Worm (Caenorhabditis elegans) whole organism, mixed stage, embryonic: ENCODE results near the gene dmsr-15.

Experiments used
- M03D4.4 ChIP-seq: sonication (generic microtip); optimal IDR thresholded peaks from 2 replicates; lab custom pipeline; 2017; ENCODE audit warnings: mild to moderate bottlenecking, missing genetic modification characterization, missing compliant biosample characterization
- bed-3 ChIP-seq: fragments of 200-800 bp; sonication (Bioruptor generic); optimal IDR thresholded peaks from 3 replicates; lab custom pipeline; 2018; ENCODE audit warnings: mild to moderate bottlenecking, missing genetic modification characterization, moderate library complexity, missing compliant biosample characterization
- blmp-1 ChIP-seq: fragments of 150-350 bp; optimal IDR thresholded peaks from 2 replicates; lab custom pipeline; 2014; ENCODE audit warnings: missing biosample characterization, missing genetic modification characterization
- ceh-43 ChIP-seq: fragments of 200-800 bp; sonication (Bioruptor generic); optimal IDR thresholded peaks from 2 replicates; lab custom pipeline; 2018; ENCODE audit warnings: mild to moderate bottlenecking, missing genetic modification characterization, moderate library complexity, missing compliant biosample characterization
- ceh-83 ChIP-seq: fragments of 200-800 bp; sonication (Bioruptor generic); optimal IDR thresholded peaks from 2 replicates; lab custom pipeline; 2018; ENCODE audit warnings: mild to moderate bottlenecking, missing genetic modification characterization, missing compliant biosample characterization
- ces-1 ChIP-seq: fragments of 150-350 bp; optimal IDR thresholded peaks from 2 replicates; lab custom pipeline; 2014; ENCODE audit warnings: missing biosample characterization, missing genetic modification reagents, missing genetic modification characterization
- cnd-1 ChIP-seq: fragments of 200-800 bp; sonication (Bioruptor generic); optimal IDR thresholded peaks from 2 replicates; lab custom pipeline; 2018; ENCODE audit warnings: mild to moderate bottlenecking, missing genetic modification characterization, missing compliant biosample characterization
- drap-1 ChIP-seq: fragments of 200-800 bp; sonication (Bioruptor generic); optimal IDR thresholded peaks from 3 replicates; lab custom pipeline; 2018; ENCODE audit warnings: mild to moderate bottlenecking, missing genetic modification characterization, missing compliant biosample characterization
- elt-1 ChIP-seq: sonication (generic microtip); optimal IDR thresholded peaks from 2 replicates; lab custom pipeline; 2017; ENCODE audit warnings: missing genetic modification characterization, mild to moderate bottlenecking, missing compliant biosample characterization, antibody characterized with exemption, moderate library complexity, borderline replicate concordance; ENCODE audit not compliant: insufficient read depth
- elt-3 ChIP-seq: fragments of 150-350 bp; optimal IDR thresholded peaks from 2 replicates; lab custom pipeline; 2014; ENCODE audit warnings: missing biosample characterization, missing genetic modification characterization
- flh-1 ChIP-seq: fragments of 200-800 bp; sonication (Bioruptor generic); optimal IDR thresholded peaks from 2 replicates; lab custom pipeline; 2018; ENCODE audit warnings: mild to moderate bottlenecking, missing genetic modification characterization, moderate library complexity, missing compliant biosample characterization
- ham-2 ChIP-seq: fragments of 200-800 bp; sonication (Bioruptor generic); optimal IDR thresholded peaks from 2 replicates; lab custom pipeline; 2018; ENCODE audit warnings: mild to moderate bottlenecking, missing genetic modification characterization, missing compliant biosample characterization
- hlh-1 ChIP-seq: fragments of 150-350 bp; optimal IDR thresholded peaks from 2 replicates; lab custom pipeline; 2014; ENCODE audit warnings: missing biosample characterization, missing genetic modification reagents, missing genetic modification characterization
- lin-13 ChIP-seq: fragments of 150-350 bp; optimal IDR thresholded peaks from 2 replicates; lab custom pipeline; 2014; ENCODE audit warnings: missing biosample characterization, missing genetic modification characterization
- lin-32 ChIP-seq: fragments of 200-800 bp; sonication (Bioruptor generic); optimal IDR thresholded peaks from 2 replicates; lab custom pipeline; 2018; ENCODE audit warnings: mild to moderate bottlenecking, missing genetic modification characterization, missing compliant biosample characterization
- lsy-2 ChIP-seq: fragments of 150-350 bp; optimal IDR thresholded peaks from 2 replicates; lab custom pipeline; 2014; ENCODE audit warnings: missing biosample characterization, missing genetic modification characterization
- mab-5 ChIP-seq: fragments of 150-350 bp; optimal IDR thresholded peaks from 2 replicates; lab custom pipeline; 2014; ENCODE audit warnings: missing biosample characterization, missing genetic modification characterization
- mls-2 ChIP-seq: sonication (generic microtip); optimal IDR thresholded peaks from 2 replicates; lab custom pipeline; 2016; ENCODE audit warnings: mild to moderate bottlenecking, missing genetic modification characterization, moderate library complexity, missing compliant biosample characterization
- nhr-12 ChIP-seq: fragments of 150-350 bp; optimal IDR thresholded peaks from 2 replicates; lab custom pipeline; 2014; ENCODE audit warnings: missing biosample characterization, missing genetic modification characterization
- nhr-2 ChIP-seq: fragments of 150-350 bp; optimal IDR thresholded peaks from 2 replicates; lab custom pipeline; 2014; ENCODE audit warnings: missing biosample characterization, missing genetic modification characterization
- nhr-28 ChIP-seq: fragments of 150-350 bp; optimal IDR thresholded peaks from 2 replicates; lab custom pipeline; 2014; ENCODE audit warnings: missing biosample characterization, missing genetic modification characterization
- nhr-76 ChIP-seq: sonication (generic microtip); optimal IDR thresholded peaks from 2 replicates; lab custom pipeline; 2017; ENCODE audit warnings: missing biosample characterization, missing genetic modification characterization
- pha-4 ChIP-seq: fragments of 150-350 bp; optimal IDR thresholded peaks from 2 replicates; lab custom pipeline; 2018; ENCODE audit warnings: missing biosample characterization, missing genetic modification reagents, missing genetic modification characterization
- snpc-4 ChIP-seq: fragments of 150-350 bp; optimal IDR thresholded peaks from 2 replicates; lab custom pipeline; 2014; ENCODE audit warnings: missing biosample characterization, missing genetic modification characterization
- sptf-1 ChIP-seq: sonication (generic microtip); optimal IDR thresholded peaks from 2 replicates; lab custom pipeline; 2017; ENCODE audit warnings: mild to moderate bottlenecking, missing genetic modification characterization, moderate library complexity, missing compliant biosample characterization
- tbx-8 ChIP-seq: fragments of 200-800 bp; sonication (Bioruptor generic); optimal IDR thresholded peaks from 2 replicates; lab custom pipeline; 2018; ENCODE audit warnings: mild to moderate bottlenecking, missing genetic modification characterization, moderate library complexity, missing compliant biosample characterization
- unc-120 ChIP-seq: sonication (generic microtip); optimal IDR thresholded peaks from 2 replicates; lab custom pipeline; 2017; ENCODE audit warnings: missing genetic modification characterization, missing compliant biosample characterization; ENCODE audit not compliant: poor library complexity, severe bottlenecking
- unc-39 ChIP-seq: fragments of 150-350 bp; optimal IDR thresholded peaks from 2 replicates; lab custom pipeline; 2014; ENCODE audit warnings: missing biosample characterization, missing genetic modification characterization
- unc-62 ChIP-seq: fragments of 150-350 bp; optimal IDR thresholded peaks from 2 replicates; lab custom pipeline; 2014; ENCODE audit warnings: missing biosample characterization, missing genetic modification reagents, missing genetic modification characterization
- ztf-11 ChIP-seq: fragments of 150-350 bp; optimal IDR thresholded peaks from 2 replicates; lab custom pipeline; 2014; ENCODE audit warnings: missing biosample characterization, missing genetic modification characterization

dmsr-15 gene

DNA sequence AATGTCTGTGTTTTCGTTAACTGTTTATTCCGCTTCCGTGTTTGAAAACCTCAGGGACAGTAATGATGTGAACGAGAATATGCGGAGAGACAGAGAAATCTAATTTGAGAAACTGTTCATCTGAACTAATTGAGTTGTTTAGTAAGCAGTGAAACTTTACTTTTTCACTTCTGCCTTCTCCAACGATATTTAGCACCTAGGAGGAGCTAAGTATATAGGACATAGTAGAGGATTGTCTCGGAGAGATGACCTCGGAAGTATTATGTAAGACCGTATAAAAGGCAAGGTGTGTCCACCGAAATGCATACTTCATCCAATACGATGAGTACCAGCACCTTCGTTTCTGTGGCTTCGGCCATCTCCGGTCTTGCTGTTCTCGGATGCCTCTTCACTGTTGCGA is 718 bp upstream of the dmsr-15 start, which contains the start of gene col-141:
Gene col-141 (plus strand): TSS at position 301 of the 400 bp plus-strand sequence.
- no peak for TF ChIP-seq nhr-2
- no peak for TF ChIP-seq nhr-12
- no peak for TF ChIP-seq mab-5 (tag; lab: Kevin White, UChicago)
- no peak for TF ChIP-seq mls-2 (tag; lab: Kevin White, UChicago)
- TF ChIP-seq lin-13 (tag; lab: Kevin White, UChicago): no peak
- no peak for TF ChIP-seq pha-4 (tag; lab: Kevin White, UChicago)
- no peak for TF ChIP-seq flh-1 (GFP tag; lab: Kevin White, UChicago)
- TF ChIP-seq drap-1 (GFP tag; lab: Kevin White, UChicago): no peak
- no peak for TF ChIP-seq sptf-1 (tag; lab: Kevin White, UChicago)
- TF ChIP-seq ceh-43 (GFP tag; lab: Kevin White, UChicago): no peak
- TF ChIP-seq elt-3 (tag; lab: Kevin White, UChicago): no peak
- TF ChIP-seq unc-39 (tag; lab: Kevin White, UChicago): no peak
- TF ChIP-seq unc-120: no peak
- TF ChIP-seq ces-1 (GFP tag; lab: Kevin White, UChicago): no peak
- no peak for TF ChIP-seq lin-32 (GFP tag; lab: Kevin White, UChicago)
- no peak for TF ChIP-seq elt-1 (tag; lab: Kevin White, UChicago)
- TF ChIP-seq hlh-1 (tag; lab: Kevin White, UChicago): no peak
- TF ChIP-seq bed-3 (GFP tag; lab: Kevin White, UChicago): no peak
- TF ChIP-seq snpc-4: no peak

DNA sequence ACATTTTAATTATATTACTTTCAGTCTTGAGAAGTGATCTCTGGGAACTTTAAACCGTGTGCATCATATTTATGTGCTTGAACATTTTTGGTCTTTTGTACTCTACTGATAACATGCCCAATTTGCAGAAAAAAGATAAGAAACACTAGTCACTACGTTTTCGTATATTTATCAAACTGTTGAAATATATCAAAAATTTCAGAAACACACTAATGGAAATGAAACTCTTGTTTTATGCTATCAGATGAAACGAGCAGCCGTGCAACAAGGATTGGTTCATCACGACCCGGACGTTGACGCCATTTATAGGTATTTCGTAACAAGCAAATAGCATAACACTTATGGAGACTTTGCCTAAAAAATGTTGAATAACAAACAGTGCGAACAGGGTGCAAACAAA is 5.3 kb downstream of the dmsr-15 start:
- TF ChIP-seq snpc-4 (no peak), unc-62 (GFP tag; lab: Kevin White, UChicago) (no peak), ceh-43 (GFP tag; lab: Kevin White, UChicago) (no peak), elt-3 (tag; lab: Kevin White, UChicago) (no peak)

DNA sequence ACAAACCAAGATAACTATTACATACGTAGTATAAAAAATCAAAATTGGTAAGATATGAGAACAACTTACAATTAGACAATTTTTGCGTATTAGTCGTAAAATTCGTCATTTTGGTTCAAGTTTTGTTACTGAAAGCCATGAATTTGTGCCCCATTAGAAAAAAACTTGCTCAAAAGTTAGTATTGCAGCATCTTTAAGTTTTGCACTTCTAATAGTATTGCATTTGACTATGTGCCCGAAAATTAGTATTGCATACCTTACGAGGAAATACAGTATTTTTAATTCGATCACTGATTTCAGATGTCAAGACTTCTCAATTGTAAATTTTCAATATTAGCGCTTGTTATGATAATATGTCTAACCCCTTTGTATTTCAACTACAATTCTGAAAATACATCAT is 7.2 kb downstream of the dmsr-15 start, which contains the start of gene T15B7.8:
Gene T15B7.8 (plus strand): TSS at position 301 of the 400 bp plus-strand sequence.
- TF ChIP-seq unc-62 (GFP tag; lab: Kevin White, UChicago) (no peak), ham-2 (GFP tag; lab: Kevin White, UChicago) (no peak), unc-39 (tag; lab: Kevin White, UChicago) (no peak), elt-1 (tag; lab: Kevin White, UChicago) (no peak), ceh-83 (no peak), tbx-8 (no peak), sptf-1 (tag; lab: Kevin White, UChicago) (no peak), unc-120 (no peak), drap-1 (GFP tag; lab: Kevin White, UChicago) (no peak), nhr-12 (no peak), lin-32 (GFP tag; lab: Kevin White, UChicago) (no peak)
- TF ChIP-seq, all 35 proteins: peak for 0

DNA sequence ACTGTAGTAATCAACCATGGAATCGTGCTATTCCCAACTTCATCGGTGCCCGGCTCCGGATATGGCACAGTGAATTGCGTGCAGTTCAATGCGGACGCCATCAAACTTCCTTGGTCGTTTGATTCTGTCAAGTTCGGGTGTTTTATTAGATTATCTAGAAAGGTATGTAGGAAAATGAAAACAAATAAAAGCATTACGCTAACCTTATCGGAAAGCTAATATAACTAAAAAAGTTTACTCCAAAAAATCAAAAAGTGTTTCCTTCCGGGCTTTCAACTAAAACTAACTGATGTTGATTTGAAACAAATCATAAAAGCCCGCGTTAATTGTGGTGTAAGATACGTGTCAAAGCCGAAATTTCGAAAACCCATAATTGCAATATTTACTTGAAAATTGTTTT is 8.9 kb downstream of the dmsr-15 start, which contains the start of gene dmsr-13:
Gene dmsr-13 (minus strand): TSS at position 101 of the 400 bp plus-strand sequence.
- TF ChIP-seq unc-62 (GFP tag; lab: Kevin White, UChicago): no peak
- no peak for TF ChIP-seq ztf-11 (tag; lab: Kevin White, UChicago)
- no peak for TF ChIP-seq blmp-1 (tag; lab: Kevin White, UChicago)
- TF ChIP-seq lsy-2: no peak
- TF ChIP-seq M03D4.4 (tag; lab: Kevin White, UChicago): no peak
- TF ChIP-seq ces-1 (GFP tag; lab: Kevin White, UChicago): no peak
- no peak for TF ChIP-seq lin-13 (tag; lab: Kevin White, UChicago)
- TF ChIP-seq ceh-43 (GFP tag; lab: Kevin White, UChicago): no peak
- TF ChIP-seq pha-4 (tag; lab: Kevin White, UChicago): no peak
- no peak for TF ChIP-seq cnd-1 (tag; lab: Kevin White, UChicago)
- no peak for TF ChIP-seq nhr-76 (tag; lab: Kevin White, UChicago)
- no peak for TF ChIP-seq nhr-28 (tag; lab: Kevin White, UChicago)
- no peak for TF ChIP-seq elt-3 (tag; lab: Kevin White, UChicago)
- TF ChIP-seq sptf-1 (tag; lab: Kevin White, UChicago): no peak
- TF ChIP-seq hlh-1 (tag; lab: Kevin White, UChicago): no peak
- TF ChIP-seq drap-1 (GFP tag; lab: Kevin White, UChicago): no peak
- no peak for TF ChIP-seq flh-1 (GFP tag; lab: Kevin White, UChicago)
- no peak for TF ChIP-seq elt-1 (tag; lab: Kevin White, UChicago)
- TF ChIP-seq nhr-2: no peak
- TF ChIP-seq, all 35 proteins: peak for 0
